Worm (Caenorhabditis elegans): Measurements from ENCODE around the gene C29F7.3.

C29F7.3 gene

DNA sequence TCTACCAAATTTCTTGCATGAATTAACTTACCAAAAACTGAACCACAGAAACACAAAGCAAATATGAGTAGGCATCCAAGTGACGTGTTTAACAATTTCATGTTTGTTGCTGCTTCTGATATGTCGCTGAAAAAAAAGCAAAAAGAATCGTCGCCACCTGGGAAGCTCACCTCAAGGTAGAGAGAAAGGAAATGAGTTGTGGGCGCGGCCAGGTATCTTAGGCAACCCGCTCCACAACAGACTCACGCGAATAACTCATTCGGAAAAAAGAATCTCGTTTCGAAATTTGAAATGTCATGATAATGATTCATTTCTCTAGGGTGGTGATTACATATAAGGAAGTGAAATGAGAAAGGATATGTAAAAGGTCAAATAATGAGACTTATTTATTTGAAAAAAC is 24.8 kb downstream of the C29F7.3 start, which contains the start of gene irld-2:
Gene irld-2, minus strand, starts transcription at position 101 of the 400 bp plus-strand sequence.
- TF ChIP-seq dao-5 (tag; optimal IDR thresholded peaks at IDR 0.05) (no peak), W03F9.2 (tag; optimal IDR thresholded peaks at IDR 0.05) (no peak)

DNA sequence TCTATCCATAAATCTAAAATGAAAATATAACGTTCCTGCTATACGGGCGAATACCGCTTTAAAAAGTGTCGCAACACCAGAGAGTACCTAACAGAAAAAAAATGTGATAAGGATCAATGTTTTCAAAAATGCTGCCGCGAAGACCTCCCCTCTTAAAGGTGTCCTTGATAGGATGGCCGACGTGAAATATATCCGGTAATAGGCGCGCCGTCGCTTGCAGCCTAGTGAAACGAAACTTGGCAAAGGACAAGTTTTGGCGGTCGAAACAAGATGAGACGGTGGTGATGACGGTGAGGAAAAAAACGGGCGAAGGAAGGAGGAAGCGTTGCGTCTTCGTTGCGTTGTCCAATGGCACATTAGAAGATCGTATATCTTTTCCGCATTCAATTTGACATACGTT is 30.9 kb downstream of the C29F7.3 start:
- TF ChIP-seq dao-5 (tag; optimal IDR thresholded peaks at IDR 0.05) (no peak), him-1 (tag; optimal IDR thresholded peaks at IDR 0.05) (no peak), W03F9.2 (tag; optimal IDR thresholded peaks at IDR 0.05) (no peak)

DNA sequence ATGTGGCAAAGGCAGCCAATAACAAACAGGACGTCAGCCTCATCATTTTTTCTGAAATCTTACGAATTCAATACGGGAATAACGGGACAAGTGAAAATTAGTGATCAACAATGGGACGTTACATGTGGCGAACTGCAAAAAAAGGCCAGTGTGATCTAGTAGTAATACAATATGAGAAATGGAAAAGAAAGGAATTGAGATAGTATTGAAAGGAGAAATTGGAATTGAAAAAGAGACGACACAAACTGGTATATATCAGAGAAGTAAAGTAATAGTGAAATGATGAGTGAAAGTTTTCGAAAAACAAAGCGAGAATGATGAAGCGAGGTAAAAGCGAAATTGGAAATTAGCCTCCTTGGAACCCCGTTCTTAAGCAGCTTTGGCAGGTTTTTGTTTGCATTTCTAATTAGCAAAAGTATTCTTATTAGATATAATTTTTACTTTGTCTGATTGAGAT is 32.2 kb downstream of the C29F7.3 start, which contains the start of gene C49F8.3:
Gene C49F8.3, minus strand, starts transcription at position 51 of the 457 bp plus-strand sequence.
- no peak for TF ChIP-seq dao-5 (tag; optimal IDR thresholded peaks at IDR 0.05)
- no peak for TF ChIP-seq W03F9.2 (tag; optimal IDR thresholded peaks at IDR 0.05)
- TF ChIP-seq him-1 (tag; optimal IDR thresholded peaks at IDR 0.05), result no peak

DNA sequence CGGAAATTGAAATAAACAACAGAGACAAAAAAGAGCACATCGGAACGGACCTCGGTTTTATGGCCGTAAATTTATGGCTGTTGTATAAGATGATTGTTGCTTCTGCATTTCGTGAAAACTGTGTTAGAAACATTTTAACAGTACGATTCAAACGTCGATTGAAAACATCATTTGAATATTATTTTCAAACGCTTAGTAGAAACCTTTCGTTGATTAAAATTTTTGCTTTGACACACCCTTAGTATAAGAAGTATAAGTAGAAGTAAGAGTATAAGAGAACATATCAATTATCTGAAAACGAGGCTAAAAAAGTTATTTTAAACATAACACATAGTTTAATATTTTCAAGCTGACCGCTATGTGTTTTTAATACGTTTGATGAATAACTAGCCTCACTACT is 35.0 kb downstream of the C29F7.3 start:
- TF ChIP-seq him-1 (tag; optimal IDR thresholded peaks at IDR 0.05) (no peak), W03F9.2 (tag; optimal IDR thresholded peaks at IDR 0.05) (no peak), dao-5 (tag; optimal IDR thresholded peaks at IDR 0.05) (no peak)

DNA sequence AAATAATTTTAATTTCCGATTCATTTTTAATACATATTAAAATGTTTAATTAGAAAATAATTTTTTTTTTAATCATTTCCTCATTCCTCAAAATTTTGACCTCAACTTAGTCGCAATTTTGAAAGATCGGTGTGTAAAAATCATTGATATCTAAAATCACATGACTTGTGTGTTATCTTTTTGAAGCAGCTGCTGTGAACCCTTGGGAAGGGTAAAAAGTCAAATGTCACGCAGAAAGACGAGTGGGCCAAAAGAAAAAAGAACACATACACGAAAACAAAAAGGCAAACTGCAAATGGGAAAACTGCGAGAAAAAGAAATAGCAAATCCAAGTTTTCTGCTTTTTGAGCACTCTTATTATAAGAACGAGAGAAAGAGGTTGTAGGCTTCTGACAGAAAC is 36.5 kb downstream of the C29F7.3 start:
- TF ChIP-seq W03F9.2 (tag; optimal IDR thresholded peaks at IDR 0.05) (no peak), dao-5 (tag; optimal IDR thresholded peaks at IDR 0.05) (no peak), him-1 (tag; optimal IDR thresholded peaks at IDR 0.05) (no peak)

DNA sequence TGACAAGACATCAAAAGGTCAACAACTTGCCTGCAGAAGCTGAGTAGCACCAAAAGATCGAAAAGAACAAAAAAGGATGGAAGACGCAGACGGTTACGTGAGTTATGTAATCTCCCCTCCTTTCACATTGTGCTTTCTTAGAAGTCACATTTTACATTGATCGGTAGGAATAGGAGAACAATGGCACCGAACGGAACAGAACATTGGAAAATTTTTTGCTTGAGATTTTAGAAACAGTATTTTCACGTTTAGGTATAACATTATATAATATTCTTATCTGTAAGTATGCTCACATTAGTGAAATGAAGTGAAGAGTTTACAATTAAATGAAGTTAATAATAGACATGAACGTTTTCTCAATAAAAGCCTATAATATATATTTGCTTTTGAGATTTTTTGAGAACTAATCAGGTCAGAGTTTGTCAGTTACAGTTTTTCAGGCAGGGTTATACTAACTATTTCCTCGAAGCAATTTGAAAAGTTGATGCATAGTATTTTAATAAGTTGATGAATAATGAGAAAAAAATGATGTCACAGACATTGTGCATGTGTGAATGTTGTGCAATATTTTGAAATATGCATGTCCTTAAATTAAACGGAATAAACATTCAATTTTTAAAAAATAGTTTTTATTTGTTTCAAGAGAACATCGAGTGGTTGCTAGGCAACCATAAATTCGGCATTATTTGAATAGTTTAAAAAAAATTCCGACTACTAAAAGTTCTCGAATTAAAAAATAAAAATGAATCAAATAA is 38.6 kb downstream of the C29F7.3 start:
- TF ChIP-seq dao-5 (tag; optimal IDR thresholded peaks at IDR 0.05), result no peak
- no peak for TF ChIP-seq W03F9.2 (tag; optimal IDR thresholded peaks at IDR 0.05)
- TF ChIP-seq him-1 (tag; optimal IDR thresholded peaks at IDR 0.05), result no peak

DNA sequence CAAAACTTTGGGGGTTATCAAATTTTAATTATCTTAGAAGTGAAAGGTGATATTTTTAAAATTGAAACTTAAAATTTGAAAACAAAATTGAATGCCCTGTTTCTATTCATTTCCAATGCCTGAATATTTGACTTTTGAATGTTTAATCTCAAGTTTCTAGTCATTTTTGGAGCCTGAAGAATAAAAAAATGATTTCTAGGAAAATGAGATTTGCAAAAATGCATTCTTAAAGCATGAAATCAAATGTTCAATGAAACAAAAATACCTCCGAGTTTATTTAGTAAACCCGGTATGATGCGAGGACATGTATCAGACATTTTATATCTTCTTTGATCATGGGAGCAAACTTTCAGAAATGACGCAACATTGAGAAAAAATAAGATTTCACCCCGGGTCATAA is 40.7 kb downstream of the C29F7.3 start:
- TF ChIP-seq dao-5 (tag; optimal IDR thresholded peaks at IDR 0.05) (no peak), him-1 (tag; optimal IDR thresholded peaks at IDR 0.05) (no peak), W03F9.2 (tag; optimal IDR thresholded peaks at IDR 0.05) (no peak)

DNA sequence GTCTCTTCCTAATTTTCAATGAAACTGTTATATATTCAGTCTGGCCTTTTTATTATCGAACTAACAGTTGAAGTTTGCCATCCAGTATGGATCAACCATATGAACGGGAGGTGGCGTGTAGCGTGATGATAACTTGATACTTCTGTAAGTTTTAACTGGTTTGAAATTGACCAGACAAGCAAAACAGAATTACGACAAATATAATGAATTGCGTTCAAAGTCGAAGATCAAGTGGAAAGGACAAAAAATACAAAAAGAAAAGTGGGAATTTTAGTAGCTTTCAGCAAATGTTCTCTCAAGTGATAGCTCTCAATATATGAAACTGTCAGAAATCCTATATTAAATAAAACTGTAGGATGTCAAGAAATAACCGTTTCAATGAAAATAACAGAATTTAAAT is 42.9 kb downstream of the C29F7.3 start, which contains the start of the genes C49F8.14 and gem-1:
Gene C49F8.14, minus strand, starts transcription at position 99 of the 400 bp plus-strand sequence.
Gene gem-1, minus strand, starts transcription at position 142 of the 400 bp plus-strand sequence.
- TF ChIP-seq W03F9.2 (tag; optimal IDR thresholded peaks at IDR 0.05) (no peak), him-1 (tag; optimal IDR thresholded peaks at IDR 0.05) (no peak), dao-5 (tag; optimal IDR thresholded peaks at IDR 0.05) (no peak)

DNA sequence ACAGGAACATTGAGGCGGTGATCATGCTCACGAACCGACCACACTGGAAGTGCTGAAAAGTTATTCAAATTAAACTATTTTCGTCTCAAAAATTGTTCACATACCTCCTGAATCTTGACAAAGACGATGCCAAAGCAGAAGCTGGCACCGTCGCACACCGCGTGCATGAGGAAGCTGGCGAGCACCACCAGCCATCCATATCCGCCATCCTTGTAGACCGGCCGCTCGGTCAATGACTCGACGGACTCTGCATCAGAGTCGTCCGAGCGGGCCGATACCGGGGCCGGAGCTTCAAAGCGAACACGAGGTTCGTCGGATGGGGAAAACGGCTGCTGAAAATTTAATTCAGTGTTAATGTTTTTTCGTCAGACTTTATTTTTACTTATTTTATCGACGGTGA is 43.5 kb downstream of the C29F7.3 start:
- TF ChIP-seq W03F9.2 (tag; optimal IDR thresholded peaks at IDR 0.05) (no peak), him-1 (tag; optimal IDR thresholded peaks at IDR 0.05) (no peak), dao-5 (tag; optimal IDR thresholded peaks at IDR 0.05) (no peak)

All from whole organism, L4/young adult.